Worm (Caenorhabditis elegans) whole organism, L4/young adult: ENCODE measurements around the gene ZK757.10.

ENCODE experiments used
- W03F9.2 ChIP-seq: fragments of 150-350 bp; optimal IDR thresholded peaks from 2 replicates; lab custom pipeline; 2014; ENCODE audit warnings: missing biosample characterization, missing genetic modification characterization
- dao-5 ChIP-seq: sonication (generic microtip); optimal IDR thresholded peaks from 2 replicates; lab custom pipeline; 2016; ENCODE audit warnings: missing genotype, missing genetic modification characterization, moderate library complexity, missing compliant biosample characterization
- him-1 ChIP-seq: sonication (generic microtip); optimal IDR thresholded peaks from 2 replicates; lab custom pipeline; 2016; ENCODE audit warnings: missing genotype, missing genetic modification reagents, missing genetic modification characterization, missing compliant biosample characterization

- TF ChIP-seq him-1 (tag; lab: Kevin White, UChicago) (no peak), dao-5 (tag; lab: Kevin White, UChicago) (no peak), W03F9.2 (tag; lab: Kevin White, UChicago) (no peak)
Measured at ce11 chrIII:9899720-9900119, 22.7 kb downstream of the ZK757.10 start.
